Fruit fly (Drosophila melanogaster): ENCODE results near the gene Pect.

dm6 chr2L:13158510-13158909 lies 45.1 kb upstream of the Pect start, which contains the start of gene Pk34A:
- TF ChIP-seq CG14711 (tag; optimal IDR thresholded peaks at IDR 0.05) = no peak
- TF ChIP-seq CG7045 (GFP tag; optimal IDR thresholded peaks at IDR 0.05) = no peak
- TF ChIP-seq pad (GFP tag; optimal IDR thresholded peaks at IDR 0.05) = no peak
- TF ChIP-seq tj (GFP tag; optimal IDR thresholded peaks at IDR 0.05) = no peak

Data from whole organism, adult.